Fruit fly (Drosophila melanogaster) whole organism, embryonic: ENCODE results near the gene CG3119.

ENCODE experiments used
- Bteb2 ChIP-seq: fragments of 200-800 bp; sonication (Bioruptor generic); optimal IDR thresholded peaks from 2 replicates; lab custom pipeline; 2016; ENCODE audit warnings: missing biosample characterization, missing genetic modification characterization
- CG10431 ChIP-seq: fragments of 200-800 bp; sonication (Bioruptor generic); optimal IDR thresholded peaks from 3 replicates; lab custom pipeline; 2018; ENCODE audit warnings: missing biosample characterization, mild to moderate bottlenecking, missing genetic modification characterization
- CG11247 ChIP-seq: fragments of 200-800 bp; sonication (Bioruptor generic); IDR thresholded peaks from 2 replicates; pipeline ENCODE4 v1.3.6; 2022; ENCODE audit warnings: missing biosample characterization, missing genetic modification characterization
- CG12391 ChIP-seq: fragments of 200-800 bp; sonication (Bioruptor generic); optimal IDR thresholded peaks from 3 replicates; lab custom pipeline; 2018; ENCODE audit warnings: missing biosample characterization, mild to moderate bottlenecking, missing genetic modification characterization, moderate library complexity
- CG13624 ChIP-seq: fragments of 200-800 bp; sonication (Bioruptor generic); optimal IDR thresholded peaks from 2 replicates; lab custom pipeline; 2016; ENCODE audit warnings: missing biosample characterization, missing genetic modification characterization
- CG1603 ChIP-seq: fragments of 200-800 bp; sonication (Bioruptor generic); optimal IDR thresholded peaks from 2 replicates; lab custom pipeline; 2019; ENCODE audit warnings: missing biosample characterization, mild to moderate bottlenecking, missing genetic modification characterization, moderate library complexity
- CG16779 ChIP-seq: fragments of 200-800 bp; sonication (Bioruptor generic); IDR thresholded peaks from 2 replicates; pipeline ENCODE4 v1.3.6; 2022; ENCODE audit warnings: missing biosample characterization, missing genetic modification characterization
- CG16863 ChIP-seq: fragments of 200-800 bp; sonication (Bioruptor generic); optimal IDR thresholded peaks from 3 replicates; lab custom pipeline; 2016; ENCODE audit warnings: missing biosample characterization, missing genetic modification characterization
- CG18262 ChIP-seq: fragments of 200-800 bp; optimal IDR thresholded peaks from 3 replicates; lab custom pipeline; 2019; ENCODE audit warnings: missing biosample characterization, mild to moderate bottlenecking, missing genetic modification characterization, moderate library complexity
- CG18764 ChIP-seq: fragments of 200-800 bp; sonication (Bioruptor generic); optimal IDR thresholded peaks from 3 replicates; lab custom pipeline; 2016; ENCODE audit warnings: missing biosample characterization, missing genetic modification characterization
- CG30431 ChIP-seq: fragments of 200-800 bp; sonication (Bioruptor generic); optimal IDR thresholded peaks from 2 replicates; lab custom pipeline; 2017; ENCODE audit warnings: missing biosample characterization, missing genetic modification characterization
- CG3407 ChIP-seq: fragments of 200-800 bp; sonication (Bioruptor generic); optimal IDR thresholded peaks from 2 replicates; lab custom pipeline; 2018; ENCODE audit warnings: missing biosample characterization, mild to moderate bottlenecking, missing genetic modification characterization
- CG3995 ChIP-seq: fragments of 200-800 bp; sonication (Bioruptor generic); optimal IDR thresholded peaks from 3 replicates; lab custom pipeline; 2016; ENCODE audit warnings: missing biosample characterization, missing genetic modification characterization
- CG42726 ChIP-seq: fragments of 200-800 bp; sonication (Bioruptor generic); IDR thresholded peaks from 2 replicates; pipeline ENCODE4 v1.3.6; 2022; ENCODE audit warnings: missing biosample characterization, missing genetic modification characterization; ENCODE audit not compliant: partially characterized antibody
- CG4730 ChIP-seq: fragments of 200-800 bp; sonication (Bioruptor generic); IDR thresholded peaks from 2 replicates; pipeline ENCODE4 v1.3.6; 2022; ENCODE audit warnings: missing biosample characterization, missing genetic modification characterization
- CG4854 ChIP-seq: fragments of 200-800 bp; sonication (Bioruptor generic); optimal IDR thresholded peaks from 2 replicates; lab custom pipeline; 2016; ENCODE audit warnings: missing biosample characterization, missing genetic modification characterization, inconsistent platforms
- CG6175 ChIP-seq: fragments of 200-800 bp; sonication (Bioruptor generic); IDR thresholded peaks from 3 replicates; pipeline ENCODE4 v1.3.6; 2022; ENCODE audit warnings: missing biosample characterization, missing genetic modification characterization
- CG9609 ChIP-seq: fragments of 200-800 bp; sonication (Bioruptor generic); optimal IDR thresholded peaks from 3 replicates; lab custom pipeline; 2016; ENCODE audit warnings: missing biosample characterization, missing genetic modification characterization
- CG9876 ChIP-seq: fragments of 200-800 bp; sonication (Bioruptor generic); optimal IDR thresholded peaks from 2 replicates; lab custom pipeline; 2016; ENCODE audit warnings: missing biosample characterization, missing genetic modification characterization
- CTCF ChIP-seq: fragments of 200-800 bp; sonication (Bioruptor generic); optimal IDR thresholded peaks from 2 replicates; lab custom pipeline; 2017; ENCODE audit warnings: missing biosample characterization, mild to moderate bottlenecking, missing genetic modification characterization, moderate library complexity
- Camta ChIP-seq: fragments of 200-800 bp; sonication (Bioruptor generic); optimal IDR thresholded peaks from 2 replicates; lab custom pipeline; 2016; ENCODE audit warnings: missing biosample characterization, missing genetic modification characterization
- Chrac-16 ChIP-seq: fragments of 200-800 bp; sonication (Bioruptor generic); optimal IDR thresholded peaks from 3 replicates; lab custom pipeline; 2016; ENCODE audit warnings: missing biosample characterization, missing genetic modification characterization
- Dip3 ChIP-seq: fragments of 200-800 bp; sonication (Bioruptor generic); optimal IDR thresholded peaks from 3 replicates; lab custom pipeline; 2016; ENCODE audit warnings: missing biosample characterization, missing genetic modification characterization
- Drgx ChIP-seq: fragments of 200-800 bp; sonication (Bioruptor generic); IDR thresholded peaks from 2 replicates; pipeline ENCODE4 v1.3.6; 2022; ENCODE audit warnings: missing biosample characterization, missing genetic modification characterization
- HLH3B ChIP-seq: fragments of 200-800 bp; sonication (Bioruptor generic); IDR thresholded peaks from 2 replicates; pipeline ENCODE4 v1.3.6; 2022; ENCODE audit warnings: missing biosample characterization, missing genetic modification characterization
- HmgZ ChIP-seq: fragments of 200-800 bp; sonication (Bioruptor generic); optimal IDR thresholded peaks from 2 replicates; lab custom pipeline; 2018; ENCODE audit warnings: missing biosample characterization, mild to moderate bottlenecking, missing genetic modification characterization
- Kr ChIP-seq: fragments of 200-800 bp; sonication (Bioruptor generic); optimal IDR thresholded peaks from 2 replicates; lab custom pipeline; 2017; ENCODE audit warnings: missing biosample characterization, mild to moderate bottlenecking, missing genetic modification characterization
- Med ChIP-seq: fragments of 200-800 bp; sonication (Bioruptor generic); peaks from one replicate; lab custom pipeline; 2016; ENCODE audit warnings: missing biosample characterization, missing genetic modification characterization, mild to moderate bottlenecking, inconsistent platforms, moderate library complexity
- NC2α ChIP-seq: fragments of 200-800 bp; sonication (Bioruptor generic); optimal IDR thresholded peaks from 2 replicates; lab custom pipeline; 2016; ENCODE audit warnings: missing biosample characterization, missing genetic modification characterization
- Ravus ChIP-seq: fragments of 200-800 bp; sonication (Bioruptor generic); IDR thresholded peaks from 2 replicates; pipeline ENCODE4 v1.3.6; 2022; ENCODE audit warnings: missing biosample characterization, missing genetic modification characterization
- Rfx ChIP-seq: fragments of 200-800 bp; sonication (Bioruptor generic); IDR thresholded peaks from 2 replicates; pipeline ENCODE4 v1.3.6; 2022; ENCODE audit warnings: missing biosample characterization, missing genetic modification characterization
- Scr ChIP-seq: fragments of 200-800 bp; sonication (Bioruptor generic); IDR thresholded peaks from 2 replicates; pipeline ENCODE4 v1.3.6; 2022; ENCODE audit warnings: missing biosample characterization, missing genetic modification characterization; ENCODE audit not compliant: partially characterized antibody
- Tbp ChIP-seq: fragments of >200 bp; optimal IDR thresholded peaks from 2 replicates; lab custom pipeline; 2018; ENCODE audit warnings: missing biosample characterization, missing genetic modification characterization
- ab ChIP-seq: fragments of 200-800 bp; sonication (Bioruptor generic); optimal IDR thresholded peaks from 2 replicates; lab custom pipeline; 2016; ENCODE audit warnings: missing biosample characterization, missing genetic modification characterization
- chinmo ChIP-seq: fragments of 200-800 bp; sonication (Bioruptor generic); IDR thresholded peaks from 4 replicates; pipeline ENCODE4 v1.3.6; 2022; ENCODE audit warnings: missing biosample characterization, missing genetic modification characterization; ENCODE audit not compliant: partially characterized antibody
- dan ChIP-seq: fragments of 200-800 bp; sonication (Bioruptor generic); IDR thresholded peaks from 2 replicates; pipeline ENCODE4 v1.3.6; 2022; ENCODE audit warnings: missing biosample characterization, missing genetic modification characterization
- gt ChIP-seq: fragments of 200-800 bp; sonication (Bioruptor generic); IDR thresholded peaks from 2 replicates; pipeline ENCODE4 v1.3.6; 2022; ENCODE audit warnings: missing biosample characterization, missing genetic modification characterization
- hkb ChIP-seq, 2 experiments: fragments of 200-800 bp in 1 of 2; fragments of >200 bp in 1 of 2; sonication (Bioruptor generic) in 1 of 2; IDR thresholded peaks in 1 of 2; optimal IDR thresholded peaks in 1 of 2; 2 replicates each; pipeline versions ENCODE4 v1.3.6 to Lab custom; 2017 to 2022; ENCODE audit warnings: missing biosample characterization in 1 of 2, missing genetic modification characterization in 1 of 2
- pnt ChIP-seq: fragments of 200-800 bp; sonication (Bioruptor generic); optimal IDR thresholded peaks from 3 replicates; lab custom pipeline; 2016; ENCODE audit warnings: missing biosample characterization, missing genetic modification characterization
- repo ChIP-seq: fragments of 200-800 bp; sonication (Bioruptor generic); optimal IDR thresholded peaks from 2 replicates; lab custom pipeline; 2016; ENCODE audit warnings: missing biosample characterization, missing genetic modification characterization
- row ChIP-seq: fragments of 200-800 bp; sonication (Bioruptor generic); IDR thresholded peaks from 3 replicates; pipeline ENCODE4 v1.3.6; 2022; ENCODE audit warnings: missing biosample characterization, missing genetic modification characterization
- shn ChIP-seq: fragments of 200-800 bp; sonication (Bioruptor generic); optimal IDR thresholded peaks from 3 replicates; lab custom pipeline; 2016; ENCODE audit warnings: missing biosample characterization, missing genetic modification characterization
- slou ChIP-seq: fragments of 200-800 bp; sonication (Bioruptor generic); optimal IDR thresholded peaks from 3 replicates; lab custom pipeline; 2016; ENCODE audit warnings: missing biosample characterization, missing genetic modification characterization
- sna ChIP-seq: fragments of 200-800 bp; sonication (Bioruptor generic); IDR thresholded peaks from 2 replicates; pipeline ENCODE4 v1.3.6; 2022; ENCODE audit warnings: missing biosample characterization, missing genetic modification characterization; ENCODE audit not compliant: partially characterized antibody
- sob ChIP-seq: fragments of 200-800 bp; sonication (Bioruptor generic); IDR thresholded peaks from 2 replicates; pipeline ENCODE4 v1.3.6; 2022; ENCODE audit warnings: missing biosample characterization, missing genetic modification characterization
- tll ChIP-seq, 2 experiments: fragments of 200-800 bp in 1 of 2; fragments of >200 bp in 1 of 2; sonication (Bioruptor generic) in 1 of 2; optimal IDR thresholded peaks; 2 replicates each; lab custom pipeline; 2017 to 2019; ENCODE audit warnings: missing biosample characterization in 2 of 2, missing genetic modification characterization in 2 of 2, mild to moderate bottlenecking in 1 of 2, moderate library complexity in 1 of 2
- toy ChIP-seq: fragments of 200-800 bp; sonication (Bioruptor generic); IDR thresholded peaks from 2 replicates; pipeline ENCODE4 v1.3.6; 2022; ENCODE audit warnings: missing biosample characterization, missing genetic modification characterization
- trem ChIP-seq: fragments of 200-800 bp; optimal IDR thresholded peaks from 3 replicates; lab custom pipeline; 2019; ENCODE audit warnings: missing biosample characterization, mild to moderate bottlenecking, missing genetic modification characterization, moderate library complexity
- tx ChIP-seq: fragments of 200-800 bp; sonication (Bioruptor generic); optimal IDR thresholded peaks from 2 replicates; lab custom pipeline; 2016; ENCODE audit warnings: missing biosample characterization, missing genetic modification characterization
- vfl ChIP-seq: fragments of 200-800 bp; sonication (Bioruptor generic); optimal IDR thresholded peaks from 2 replicates; lab custom pipeline; 2016; ENCODE audit warnings: missing biosample characterization, missing genetic modification characterization
- wdn ChIP-seq: fragments of 200-800 bp; sonication (Bioruptor generic); IDR thresholded peaks from 2 replicates; pipeline ENCODE4 v1.3.6; 2022; ENCODE audit warnings: missing biosample characterization, missing genetic modification characterization
- zfh1 ChIP-seq: fragments of 200-800 bp; sonication (Bioruptor generic); IDR thresholded peaks from 3 replicates; pipeline ENCODE4 v1.3.6; 2022; ENCODE audit warnings: missing biosample characterization, missing genetic modification characterization

Gene CG3119

DNA sequence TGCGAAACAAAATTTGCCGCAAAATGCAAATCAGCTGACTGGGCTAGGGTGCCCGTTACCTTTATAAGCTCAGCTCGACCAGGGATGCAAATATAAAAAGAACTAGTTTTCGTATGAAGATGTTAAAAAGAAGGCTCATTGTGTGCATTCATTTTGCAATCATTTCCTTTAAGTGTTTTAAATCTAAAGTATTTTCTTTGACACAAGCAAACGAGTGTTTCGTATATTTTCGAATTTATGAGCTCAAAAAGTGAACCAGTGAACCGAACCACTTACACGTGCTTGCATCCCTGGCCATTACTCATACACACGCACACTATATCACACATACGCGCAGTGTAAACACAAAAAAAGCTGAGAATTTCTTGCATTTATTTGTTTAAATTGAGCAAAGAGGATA lies 40.6 kb upstream of the CG3119 start, which contains the start of the genes Prx6a and Sbat (continued):
- TF ChIP-seq tll (GFP tag; optimal IDR thresholded peaks at IDR 0.05; lab: Kevin White, UChicago) (peak in 1 of 2 experiments; percentile 64), chinmo (GFP tag; lab: Robert Waterston, UW) (no peak), CG18764 (GFP tag; lab: Kevin White, UChicago) (peak; percentile 57), CG3407 (no peak), wdn (peak; percentile 34; the same call in 1 of the 2 replicates), CG4854 (GFP tag; lab: Kevin White, UChicago) (peak; percentile 42), Camta (peak; percentile 66), row (GFP tag; lab: Robert Waterston, UW) (peak; percentile 97), CTCF (GFP tag; lab: Kevin White, UChicago) (peak; percentile 17), CG42726 (no peak), gt (no peak), Tbp (GFP tag; lab: Kevin White, UChicago) (no peak), dan (no peak), CG30431 (GFP tag; lab: Kevin White, UChicago) (peak; percentile 44), Dip3 (peak; percentile 67), tx (GFP tag; lab: Kevin White, UChicago) (peak; percentile 67), toy (GFP tag; lab: Robert Waterston, UW) (no peak), HmgZ (peak; percentile 92), CG13624 (GFP tag; lab: Kevin White, UChicago) (peak; percentile 75), CG6175 (GFP tag; lab: Robert Waterston, UW) (no peak), sna (no peak), zfh1 (GFP tag; lab: Robert Waterston, UW) (0 out of 3 replicates have a peak, but pooled peaks have one; percentile 48), shn (GFP tag; lab: Kevin White, UChicago) (peak; percentile 75), HLH3B (peak; percentile 63; the same call in 1 of the 2 replicates), Scr (GFP tag; lab: Robert Waterston, UW) (peak; percentile 32; the same call in 1 of the 2 replicates), CG12391 (tag; lab: Kevin White, UChicago) (peak; percentile 79), CG16863 (GFP tag; lab: Kevin White, UChicago) (peak; percentile 65), Drgx (GFP tag; lab: Robert Waterston, UW) (no peak), CG9876 (GFP tag; lab: Kevin White, UChicago) (peak; percentile 63), sob (peak; percentile 75), Chrac-16 (peak; percentile 49), CG4730 (GFP tag; lab: Robert Waterston, UW) (0 out of 2 replicates have a peak, but pooled peaks have one; percentile 28), Ravus (GFP tag; lab: Robert Waterston, UW) (no peak), Med (peak; percentile 95), ab (GFP tag; lab: Kevin White, UChicago) (no peak), CG1603 (peak; percentile 68), trem (peak; percentile 79), Rfx (peak; percentile 82), repo (GFP tag; lab: Kevin White, UChicago) (peak; percentile 27), CG9609 (GFP tag; lab: Kevin White, UChicago) (peak; percentile 70), Bteb2 (GFP tag; lab: Kevin White, UChicago) (peak; percentile 47), vfl (GFP tag; lab: Kevin White, UChicago) (peak; percentile 63), CG18262 (tag; lab: Kevin White, UChicago) (peak; percentile 63), CG11247 (GFP tag; lab: Robert Waterston, UW) (no peak), CG10431 (no peak), Kr (GFP tag; lab: Kevin White, UChicago) (no peak), slou (GFP tag; lab: Kevin White, UChicago) (no peak), pnt (GFP tag; lab: Kevin White, UChicago) (peak; percentile 66), CG16779 (no peak), hkb (optimal IDR thresholded peaks at IDR 0.05; lab: Kevin White, UChicago) (peak; percentile 45), hkb (GFP tag; IDR thresholded peaks at IDR 0.05; lab: Robert Waterston, UW) (peak; percentile 51; the same call in 1 of the 2 replicates), CG3995 (GFP tag; lab: Kevin White, UChicago) (peak; percentile 34), NC2α (GFP tag; lab: Kevin White, UChicago) (peak; percentile 45)
